Worm (Caenorhabditis elegans) whole organism, L2 larva: ENCODE data around the gene spp-9.

Source experiments
- C34F6.9 ChIP-seq: fragments of 150-350 bp; optimal IDR thresholded peaks from 2 replicates; lab custom pipeline; 2014; ENCODE audit warnings: missing biosample characterization, missing genetic modification characterization
- F13H6.1 ChIP-seq: sonication (generic microtip); optimal IDR thresholded peaks from 2 replicates; lab custom pipeline; 2016; ENCODE audit warnings: missing genetic modification characterization, missing compliant biosample characterization
- R02D3.7 ChIP-seq: fragments of 150-350 bp; optimal IDR thresholded peaks from 2 replicates; lab custom pipeline; 2014; ENCODE audit warnings: missing biosample characterization, missing genetic modification characterization
- Y55F3AM.14 ChIP-seq: fragments of 200-800 bp; sonication (Bioruptor generic); optimal IDR thresholded peaks from 2 replicates; lab custom pipeline; 2018; ENCODE audit warnings: mild to moderate bottlenecking, missing genetic modification characterization, missing compliant biosample characterization
- ZK546.5 ChIP-seq: sonication (generic microtip); optimal IDR thresholded peaks from 2 replicates; lab custom pipeline; 2017; ENCODE audit warnings: missing biosample characterization, missing genetic modification characterization
- alr-1 ChIP-seq: fragments of 150-350 bp; optimal IDR thresholded peaks from 2 replicates; lab custom pipeline; 2014; ENCODE audit warnings: missing biosample characterization, missing genetic modification characterization
- aly-2 ChIP-seq: fragments of 150-350 bp; optimal IDR thresholded peaks from 2 replicates; lab custom pipeline; 2014; ENCODE audit warnings: missing biosample characterization, missing genetic modification characterization
- ama-1 ChIP-seq: fragments of 150-350 bp; optimal IDR thresholded peaks from 2 replicates; lab custom pipeline; 2018; ENCODE audit warnings: inconsistent platforms
- blmp-1 ChIP-seq: sonication (generic microtip); optimal IDR thresholded peaks from 2 replicates; lab custom pipeline; 2017; ENCODE audit warnings: missing genetic modification characterization, mild to moderate bottlenecking, missing compliant biosample characterization, antibody characterized with exemption, moderate library complexity; ENCODE audit not compliant: insufficient read depth
- ceh-16 ChIP-seq: fragments of 150-350 bp; optimal IDR thresholded peaks from 2 replicates; lab custom pipeline; 2014; ENCODE audit warnings: missing biosample characterization, missing genetic modification characterization
- ceh-82 ChIP-seq: fragments of 150-350 bp; optimal IDR thresholded peaks from 2 replicates; lab custom pipeline; 2014; ENCODE audit warnings: missing biosample characterization, missing genetic modification characterization
- crh-2 ChIP-seq: sonication (generic microtip); optimal IDR thresholded peaks from 2 replicates; lab custom pipeline; 2017; ENCODE audit warnings: missing biosample characterization, missing genetic modification characterization
- dmd-4 ChIP-seq: sonication (generic microtip); optimal IDR thresholded peaks from 2 replicates; lab custom pipeline; 2017; ENCODE audit warnings: missing biosample characterization, missing genetic modification characterization
- egl-27 ChIP-seq: sonication (generic microtip); optimal IDR thresholded peaks from 3 replicates; lab custom pipeline; 2017; ENCODE audit warnings: missing biosample characterization, missing genetic modification reagents, missing genetic modification characterization
- elt-1 ChIP-seq: fragments of 150-350 bp; optimal IDR thresholded peaks from 2 replicates; lab custom pipeline; 2014; ENCODE audit warnings: missing biosample characterization, missing genetic modification characterization
- elt-3 ChIP-seq: sonication (generic microtip); optimal IDR thresholded peaks from 2 replicates; lab custom pipeline; 2017; ENCODE audit warnings: missing biosample characterization, missing genetic modification characterization
- fos-1 ChIP-seq: fragments of 150-350 bp; optimal IDR thresholded peaks from 2 replicates; lab custom pipeline; 2014; ENCODE audit warnings: missing biosample characterization, missing genetic modification characterization
- gmeb-1 ChIP-seq: fragments of 150-350 bp; optimal IDR thresholded peaks from 2 replicates; lab custom pipeline; 2014; ENCODE audit warnings: missing biosample characterization, missing genetic modification characterization
- lin-11 ChIP-seq: fragments of 150-350 bp; sonication (generic microtip); optimal IDR thresholded peaks from 2 replicates; lab custom pipeline; 2014; ENCODE audit warnings: missing biosample characterization, missing genetic modification characterization, inconsistent platforms, mixed read lengths
- lin-13 ChIP-seq: fragments of 150-350 bp; optimal IDR thresholded peaks from 2 replicates; lab custom pipeline; 2014; ENCODE audit warnings: missing biosample characterization, missing genetic modification reagents, missing genetic modification characterization
- lin-39 ChIP-seq: fragments of 150-350 bp; optimal IDR thresholded peaks from 2 replicates; lab custom pipeline; 2014; ENCODE audit warnings: missing biosample characterization, missing genetic modification reagents, missing genetic modification characterization
- lsy-2 ChIP-seq, 2 experiments: fragments of 150-350 bp in 1 of 2; sonication (generic microtip) in 1 of 2; optimal IDR thresholded peaks; 2 replicates each; lab custom pipeline; 2014 to 2017; ENCODE audit warnings: missing biosample characterization in 2 of 2, missing genetic modification characterization in 2 of 2
- mab-5 ChIP-seq: fragments of 150-350 bp; optimal IDR thresholded peaks from 2 replicates; lab custom pipeline; 2014; ENCODE audit warnings: missing biosample characterization, missing genetic modification characterization
- mbf-1 ChIP-seq: sonication (generic microtip); optimal IDR thresholded peaks from 2 replicates; lab custom pipeline; 2017; ENCODE audit warnings: missing biosample characterization, missing genetic modification characterization
- mdl-1 ChIP-seq, 2 experiments: fragments of 150-350 bp in 1 of 2; sonication (generic microtip) in 1 of 2; optimal IDR thresholded peaks; 2 replicates each; lab custom pipeline; 2017; ENCODE audit warnings: missing biosample characterization in 2 of 2, missing genetic modification characterization in 2 of 2
- nhr-10 ChIP-seq: sonication (generic microtip); optimal IDR thresholded peaks from 2 replicates; lab custom pipeline; 2017; ENCODE audit warnings: missing biosample characterization, missing genetic modification characterization
- nhr-11 ChIP-seq: fragments of 150-350 bp; optimal IDR thresholded peaks from 2 replicates; lab custom pipeline; 2014; ENCODE audit warnings: missing biosample characterization, missing genetic modification characterization
- nhr-12 ChIP-seq: fragments of 150-350 bp; optimal IDR thresholded peaks from 2 replicates; lab custom pipeline; 2014; ENCODE audit warnings: missing biosample characterization, missing genetic modification characterization
- nhr-129 ChIP-seq: fragments of 150-350 bp; optimal IDR thresholded peaks from 2 replicates; lab custom pipeline; 2014; ENCODE audit warnings: missing biosample characterization, missing genetic modification characterization
- nhr-21 ChIP-seq: fragments of 150-350 bp; optimal IDR thresholded peaks from 2 replicates; lab custom pipeline; 2014; ENCODE audit warnings: missing biosample characterization, missing genetic modification characterization
- nhr-23 ChIP-seq: fragments of 150-350 bp; optimal IDR thresholded peaks from 2 replicates; lab custom pipeline; 2014; ENCODE audit warnings: missing biosample characterization, missing genetic modification reagents, missing genetic modification characterization
- nhr-237 ChIP-seq: fragments of 150-350 bp; optimal IDR thresholded peaks from 2 replicates; lab custom pipeline; 2014; ENCODE audit warnings: missing biosample characterization, missing genetic modification characterization
- nhr-25 ChIP-seq: fragments of 150-350 bp; sonication (generic microtip); optimal IDR thresholded peaks from 3 replicates; lab custom pipeline; 2014; ENCODE audit warnings: missing biosample characterization, missing genetic modification characterization
- nhr-6 ChIP-seq: fragments of 150-350 bp; optimal IDR thresholded peaks from 2 replicates; lab custom pipeline; 2014; ENCODE audit warnings: missing biosample characterization, missing genetic modification characterization
- nhr-77 ChIP-seq: fragments of 150-350 bp; optimal IDR thresholded peaks from 2 replicates; lab custom pipeline; 2014; ENCODE audit warnings: missing biosample characterization, missing genetic modification characterization
- peb-1 ChIP-seq: fragments of 150-350 bp; optimal IDR thresholded peaks from 2 replicates; lab custom pipeline; 2014; ENCODE audit warnings: missing biosample characterization, missing genetic modification characterization
- sem-4 ChIP-seq: fragments of 150-350 bp; optimal IDR thresholded peaks from 2 replicates; lab custom pipeline; 2014; ENCODE audit warnings: missing biosample characterization, missing genetic modification reagents, missing genetic modification characterization
- skn-1 ChIP-seq: sonication (generic microtip); optimal IDR thresholded peaks from 2 replicates; lab custom pipeline; 2017; ENCODE audit warnings: missing biosample characterization, missing genetic modification characterization
- sma-3 ChIP-seq: sonication (generic microtip); optimal IDR thresholded peaks from 2 replicates; lab custom pipeline; 2016; ENCODE audit warnings: missing genetic modification reagents, missing genetic modification characterization, missing compliant biosample characterization
- sma-9 ChIP-seq, 2 experiments: fragments of 150-350 bp in 1 of 2; sonication (generic microtip) in 1 of 2; optimal IDR thresholded peaks; 2 replicates each; lab custom pipeline; 2014 to 2016; ENCODE audit warnings: missing genetic modification characterization in 2 of 2, mild to moderate bottlenecking in 1 of 2, missing biosample characterization in 1 of 2, missing compliant biosample characterization in 1 of 2, missing genetic modification reagents in 1 of 2, moderate library complexity in 1 of 2
- snpc-4 ChIP-seq: fragments of 150-350 bp; optimal IDR thresholded peaks from 2 replicates; lab custom pipeline; 2014; ENCODE audit warnings: missing biosample characterization, missing genetic modification characterization
- unc-39 ChIP-seq: fragments of 150-350 bp; optimal IDR thresholded peaks from 2 replicates; lab custom pipeline; 2014; ENCODE audit warnings: missing biosample characterization, missing genetic modification characterization
- unc-55 ChIP-seq: fragments of 150-350 bp; sonication (generic microtip); optimal IDR thresholded peaks from 3 replicates; lab custom pipeline; 2014; ENCODE audit warnings: missing biosample characterization, missing genetic modification reagents, missing genetic modification characterization
- unc-62 ChIP-seq: fragments of 150-350 bp; optimal IDR thresholded peaks from 2 replicates; lab custom pipeline; 2014; ENCODE audit warnings: missing biosample characterization, missing genetic modification reagents, missing genetic modification characterization
- zag-1 ChIP-seq: fragments of 150-350 bp; optimal IDR thresholded peaks from 2 replicates; lab custom pipeline; 2014; ENCODE audit warnings: missing biosample characterization, missing genetic modification characterization
- ztf-1 ChIP-seq: fragments of 200-800 bp; sonication (Bioruptor generic); conservative IDR thresholded peaks from 2 replicates; pipeline ENCODE4 v1.3.6; 2022; ENCODE audit warnings: missing genetic modification characterization, missing compliant biosample characterization
- ztf-11 ChIP-seq: sonication (generic microtip); optimal IDR thresholded peaks from 2 replicates; lab custom pipeline; 2017; ENCODE audit warnings: missing biosample characterization, missing genetic modification characterization
- ztf-4 ChIP-seq: fragments of 150-350 bp; optimal IDR thresholded peaks from 2 replicates; lab custom pipeline; 2014; ENCODE audit warnings: missing biosample characterization, missing genetic modification characterization

The spp-9 gene

DNA sequence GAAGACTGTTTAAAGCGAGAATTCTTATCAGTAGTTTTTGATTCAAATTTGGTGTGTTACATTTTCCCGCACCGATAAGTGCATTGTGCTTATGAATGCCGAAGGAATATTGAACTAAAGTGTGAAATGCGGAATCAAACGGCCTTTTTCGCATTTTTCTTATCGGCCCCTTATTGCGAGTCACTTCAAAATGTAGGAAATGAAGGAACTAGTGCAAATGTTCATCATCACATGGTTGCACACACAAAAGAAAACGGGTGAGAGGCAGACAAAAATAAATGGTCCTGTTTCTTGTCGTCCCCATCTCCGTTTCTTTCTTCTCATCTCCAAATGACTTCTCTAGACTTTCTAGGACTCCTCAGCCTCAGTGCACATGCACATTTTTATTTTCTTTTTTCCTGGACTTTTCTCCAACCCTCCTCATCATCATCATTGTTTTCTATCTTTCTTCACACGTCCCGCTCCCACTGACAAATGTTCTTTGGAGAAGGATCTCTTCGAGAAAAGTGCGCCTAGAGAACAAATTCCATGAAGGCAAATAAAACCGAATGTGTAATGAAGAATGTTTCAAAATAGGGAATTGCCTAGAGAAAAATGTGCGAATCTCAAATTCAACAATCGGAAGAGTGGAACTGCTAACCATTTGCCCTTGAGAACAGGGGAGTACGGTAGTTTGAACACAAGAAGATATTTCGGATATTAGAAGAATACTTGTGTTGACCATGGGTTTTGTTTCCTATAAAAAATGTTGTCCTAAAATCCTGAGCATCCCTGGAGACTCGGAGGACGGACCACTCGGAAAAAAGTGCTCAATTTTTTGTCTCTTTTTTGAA is 23.1 kb upstream of the spp-9 start:
- TF ChIP-seq skn-1 (tag; lab: Kevin White, UChicago) (no peak), nhr-10 (tag; lab: Kevin White, UChicago) (no peak), nhr-129 (tag; lab: Kevin White, UChicago) (peak; percentile 60), nhr-6 (tag; lab: Kevin White, UChicago) (peak; percentile 57), zag-1 (tag; lab: Kevin White, UChicago) (peak; percentile 37), ceh-16 (tag; lab: Kevin White, UChicago) (no peak), snpc-4 (peak; percentile 52), peb-1 (tag; lab: Kevin White, UChicago) (no peak), elt-1 (tag; lab: Kevin White, UChicago) (no peak), Y55F3AM.14 (GFP tag; lab: Kevin White, UChicago) (no peak), aly-2 (no peak), F13H6.1 (tag; lab: Kevin White, UChicago) (peak; percentile 62), egl-27 (no peak), nhr-25 (tag; lab: Kevin White, UChicago) (no peak), nhr-237 (tag; lab: Kevin White, UChicago) (no peak), lin-13 (GFP tag; lab: Kevin White, UChicago) (no peak), lin-39 (tag; lab: Kevin White, UChicago) (no peak), nhr-11 (tag; lab: Kevin White, UChicago) (no peak), mbf-1 (tag; lab: Kevin White, UChicago) (no peak), nhr-21 (tag; lab: Kevin White, UChicago) (no peak), sma-9 (GFP tag; optimal IDR thresholded peaks at IDR 0.05; lab: Kevin White, UChicago) (peak; percentile 58), sma-9 (tag; optimal IDR thresholded peaks at IDR 0.05; lab: Kevin White, UChicago) (no peak), crh-2 (tag; lab: Kevin White, UChicago) (no peak), unc-39 (tag; lab: Kevin White, UChicago) (no peak), nhr-12 (tag; lab: Kevin White, UChicago) (no peak), sem-4 (tag; lab: Kevin White, UChicago) (no peak), mab-5 (tag; lab: Kevin White, UChicago) (peak; percentile 77), fos-1 (peak; percentile 90), nhr-23 (tag; lab: Kevin White, UChicago) (no peak), unc-55 (GFP tag; lab: Kevin White, UChicago) (peak; percentile 81), C34F6.9 (tag; lab: Kevin White, UChicago) (peak; percentile 59), alr-1 (tag; lab: Kevin White, UChicago) (no peak), elt-3 (tag; lab: Kevin White, UChicago) (no peak), ZK546.5 (tag; lab: Kevin White, UChicago) (no peak), ztf-1 (GFP tag; lab: Robert Waterston, UW) (no peak), blmp-1 (tag; lab: Kevin White, UChicago) (no peak), gmeb-1 (tag; lab: Kevin White, UChicago) (peak; percentile 9), ama-1 (no peak), mdl-1 (tag; optimal IDR thresholded peaks at IDR 0.05; lab: Kevin White, UChicago) (peak in 1 of 2 experiments; percentile 66), ztf-4 (tag; lab: Kevin White, UChicago) (no peak), lin-11 (tag; lab: Kevin White, UChicago) (no peak), nhr-77 (tag; lab: Kevin White, UChicago) (no peak), sma-3 (no peak), R02D3.7 (no peak), lsy-2 (tag; optimal IDR thresholded peaks at IDR 0.05; lab: Kevin White, UChicago) (peak in 1 of 2 experiments; percentile 63), ztf-11 (tag; lab: Kevin White, UChicago) (no peak), dmd-4 (tag; lab: Kevin White, UChicago) (no peak), unc-62 (GFP tag; lab: Kevin White, UChicago) (no peak), ceh-82 (tag; lab: Kevin White, UChicago) (no peak)
